Worm (Caenorhabditis elegans) whole organism, young adult: Measurements from ENCODE around the gene fbxa-85.
A peak's percentile ranks its signal among the peaks of the same experiment; 100 is the strongest.

Source experiments
- F23B12.7 ChIP-seq: sonication (generic microtip); optimal IDR thresholded peaks from 2 replicates; lab custom pipeline; 2017; ENCODE audit warnings: missing genetic modification characterization, mild to moderate bottlenecking, missing compliant biosample characterization, antibody characterized with exemption, moderate library complexity; ENCODE audit not compliant: insufficient read depth
- F37B4.10 ChIP-seq: fragments of 200-800 bp; sonication (Bioruptor generic); IDR thresholded peaks from 2 replicates; pipeline ENCODE4 v1.3.6; 2022; ENCODE audit warnings: missing genetic modification characterization, missing compliant biosample characterization
- K11D2.4 ChIP-seq: fragments of 200-800 bp; sonication (Bioruptor generic); IDR thresholded peaks from 2 replicates; pipeline ENCODE4 v1.3.6; 2022; ENCODE audit warnings: missing genetic modification reagents, missing genetic modification characterization, missing compliant biosample characterization
- T07F8.4 ChIP-seq: sonication (generic microtip); optimal IDR thresholded peaks from 2 replicates; lab custom pipeline; 2016; ENCODE audit warnings: mild to moderate bottlenecking, missing genetic modification characterization, moderate library complexity, missing compliant biosample characterization
- ama-1 ChIP-seq, 3 experiments: fragments of 150-350 bp in 1 of 3; sonication (generic microtip) in 2 of 3; optimal IDR thresholded peaks; 2 replicates each; lab custom pipeline; 2014 to 2018; ENCODE audit warnings: missing biosample characterization in 2 of 3, missing genetic modification characterization in 2 of 3, missing genetic modification reagents in 2 of 3
- aptf-2 ChIP-seq: fragments of 200-800 bp; sonication (Bioruptor generic); conservative IDR thresholded peaks from 2 replicates; pipeline ENCODE4 v1.3.6; 2022; ENCODE audit warnings: missing genetic modification reagents, missing genetic modification characterization, missing compliant biosample characterization
- athp-1 ChIP-seq: sonication (generic microtip); optimal IDR thresholded peaks from 2 replicates; lab custom pipeline; 2017; ENCODE audit warnings: mild to moderate bottlenecking, missing genetic modification characterization, missing compliant biosample characterization
- attf-6 ChIP-seq: fragments of 200-800 bp; sonication (Bioruptor generic); IDR thresholded peaks from 2 replicates; pipeline ENCODE4 v1.3.6; 2022; ENCODE audit warnings: missing genetic modification reagents, missing genetic modification characterization, missing compliant biosample characterization
- bed-1 ChIP-seq: fragments of 200-800 bp; sonication (Bioruptor generic); IDR thresholded peaks from 2 replicates; pipeline ENCODE4 v1.3.6; 2022; ENCODE audit warnings: missing genetic modification reagents, missing genetic modification characterization, missing compliant biosample characterization
- ceh-40 ChIP-seq: fragments of 200-800 bp; sonication (Bioruptor generic); IDR thresholded peaks from 2 replicates; pipeline ENCODE4 v1.3.6; 2022; ENCODE audit warnings: missing genetic modification characterization, missing compliant biosample characterization
- chd-7 ChIP-seq: sonication (generic microtip); optimal IDR thresholded peaks from 2 replicates; lab custom pipeline; 2016; ENCODE audit warnings: mild to moderate bottlenecking, missing genetic modification characterization, moderate library complexity, missing compliant biosample characterization
- hlh-26 ChIP-seq: fragments of 200-800 bp; sonication (Bioruptor generic); conservative IDR thresholded peaks from 2 replicates; pipeline ENCODE4 v1.3.6; 2022; ENCODE audit warnings: missing genetic modification reagents, missing genetic modification characterization, missing compliant biosample characterization
- lag-1 ChIP-seq: fragments of 200-800 bp; sonication (Bioruptor generic); IDR thresholded peaks from 2 replicates; pipeline ENCODE4 v1.3.6; 2022; ENCODE audit warnings: missing genetic modification reagents, missing genetic modification characterization, missing compliant biosample characterization
- lin-54 ChIP-seq: fragments of 200-800 bp; sonication (Bioruptor generic); optimal IDR thresholded peaks from 2 replicates; lab custom pipeline; 2018; ENCODE audit warnings: mild to moderate bottlenecking, missing genetic modification characterization, missing compliant biosample characterization
- lir-1 ChIP-seq: fragments of 200-800 bp; sonication (Bioruptor generic); conservative IDR thresholded peaks from 2 replicates; pipeline ENCODE4 v1.3.6; 2022; ENCODE audit warnings: missing genetic modification reagents, missing genetic modification characterization, missing compliant biosample characterization
- lsl-1 ChIP-seq: fragments of 200-800 bp; sonication (Bioruptor generic); optimal IDR thresholded peaks from 2 replicates; lab custom pipeline; 2018; ENCODE audit warnings: mild to moderate bottlenecking, missing genetic modification characterization, moderate library complexity, missing compliant biosample characterization
- madf-3 ChIP-seq: fragments of 200-800 bp; sonication (Bioruptor generic); IDR thresholded peaks from 2 replicates; pipeline ENCODE4 v1.3.6; 2022; ENCODE audit warnings: missing genetic modification reagents, missing genetic modification characterization, missing compliant biosample characterization
- madf-8 ChIP-seq: fragments of 200-800 bp; sonication (Bioruptor generic); conservative IDR thresholded peaks from 2 replicates; pipeline ENCODE4 v1.3.6; 2022; ENCODE audit warnings: missing genetic modification reagents, missing genetic modification characterization, missing compliant biosample characterization
- mes-4 ChIP-seq: sonication (generic microtip); optimal IDR thresholded peaks from 2 replicates; lab custom pipeline; 2016; ENCODE audit warnings: missing genotype, missing genetic modification characterization, missing compliant biosample characterization
- nfya-1 ChIP-seq: sonication (generic microtip); optimal IDR thresholded peaks from 2 replicates; lab custom pipeline; 2017; ENCODE audit warnings: antibody characterized with exemption, missing compliant biosample characterization, missing genetic modification characterization, borderline replicate concordance; ENCODE audit not compliant: insufficient read depth
- nfyb-1 ChIP-seq: fragments of 200-800 bp; sonication (Bioruptor generic); IDR thresholded peaks from 2 replicates; pipeline ENCODE4 v1.3.6; 2022; ENCODE audit warnings: missing genetic modification reagents, missing genetic modification characterization, missing compliant biosample characterization
- nhr-120 ChIP-seq: fragments of 200-800 bp; sonication (Bioruptor generic); IDR thresholded peaks from 2 replicates; pipeline ENCODE4 v1.3.6; 2022; ENCODE audit warnings: missing genetic modification characterization, missing compliant biosample characterization
- nhr-80 ChIP-seq: sonication (generic microtip); optimal IDR thresholded peaks from 2 replicates; lab custom pipeline; 2016; ENCODE audit warnings: missing genetic modification characterization, missing compliant biosample characterization
- pha-4 ChIP-seq: fragments of 150-350 bp; sonication (generic microtip); optimal IDR thresholded peaks from 2 replicates; lab custom pipeline; 2014; ENCODE audit warnings: missing biosample characterization, missing genetic modification reagents, missing genetic modification characterization
- repo-1 ChIP-seq: sonication (generic microtip); optimal IDR thresholded peaks from 2 replicates; lab custom pipeline; 2017; ENCODE audit warnings: mild to moderate bottlenecking, missing genetic modification characterization, missing compliant biosample characterization
- sea-2 ChIP-seq: fragments of 200-800 bp; sonication (Bioruptor generic); IDR thresholded peaks from 2 replicates; pipeline ENCODE4 v1.3.6; 2022; ENCODE audit warnings: missing genetic modification characterization, missing compliant biosample characterization
- snpc-1.3 ChIP-seq: sonication (generic microtip); optimal IDR thresholded peaks from 2 replicates; lab custom pipeline; 2017; ENCODE audit warnings: missing genetic modification characterization, mild to moderate bottlenecking, missing compliant biosample characterization, antibody characterized with exemption, moderate library complexity, missing genotype, missing genetic modification reagents; ENCODE audit not compliant: insufficient read depth
- snpc-4 ChIP-seq, 5 experiments: fragments of 150-350 bp in 1 of 5; sonication (generic microtip) in 4 of 5; optimal IDR thresholded peaks; 2 replicates each; lab custom pipeline; 2014 to 2018; ENCODE audit warnings: missing genetic modification characterization in 5 of 5, missing biosample characterization in 3 of 5, antibody characterized with exemption in 2 of 5, mild to moderate bottlenecking in 2 of 5, missing compliant biosample characterization in 2 of 5, missing genotype in 2 of 5, moderate library complexity in 2 of 5, missing genetic modification reagents in 1 of 5
- xnd-1 ChIP-seq: sonication (generic microtip); optimal IDR thresholded peaks from 2 replicates; lab custom pipeline; 2016; ENCODE audit warnings: missing genotype, missing genetic modification reagents, missing genetic modification characterization, missing compliant biosample characterization
- zfh-2 ChIP-seq: fragments of 200-800 bp; sonication (Bioruptor generic); conservative IDR thresholded peaks from 2 replicates; pipeline ENCODE4 v1.3.6; 2022; ENCODE audit warnings: missing genetic modification reagents, missing genetic modification characterization, missing compliant biosample characterization
- zim-3 ChIP-seq: sonication (generic microtip); optimal IDR thresholded peaks from 2 replicates; lab custom pipeline; 2017; ENCODE audit warnings: mild to moderate bottlenecking, missing genetic modification characterization, moderate library complexity, missing compliant biosample characterization
- ztf-28 ChIP-seq: fragments of 200-800 bp; sonication (Bioruptor generic); IDR thresholded peaks from 2 replicates; pipeline ENCODE4 v1.3.6; 2022; ENCODE audit warnings: missing genetic modification reagents, missing genetic modification characterization, missing compliant biosample characterization

The fbxa-85 gene

ce11 chrV:17232403-17232802 is 26.6 kb upstream of the fbxa-85 start:
- TF ChIP-seq nfyb-1, result no peak
- no peak for TF ChIP-seq lin-54 (GFP tag; lab: Kevin White, UChicago)
- TF ChIP-seq F23B12.7 (tag; lab: Kevin White, UChicago), result no peak
- no peak for TF ChIP-seq ztf-28 (GFP tag; lab: Robert Waterston, UW)
- no peak for TF ChIP-seq T07F8.4 (tag; lab: Kevin White, UChicago)
- no peak for TF ChIP-seq K11D2.4
- no peak for TF ChIP-seq nfya-1 (tag; lab: Kevin White, UChicago)
- no peak for TF ChIP-seq mes-4 (tag; lab: Kevin White, UChicago)
- TF ChIP-seq zim-3, result no peak

ce11 chrV:17236345-17236744 is 22.6 kb upstream of the fbxa-85 start, which contains the start of gene T19C9.10:
TSS of gene T19C9.10 (plus strand) at chrV:17236592.
- no peak for TF ChIP-seq lsl-1 (GFP tag; lab: Kevin White, UChicago)
- TF ChIP-seq nhr-120, result no peak
- TF ChIP-seq madf-3, result no peak
- no peak for TF ChIP-seq snpc-4 (GFP tag; optimal IDR thresholded peaks at IDR 0.05; lab: Kevin White, UChicago)
- TF ChIP-seq snpc-4 (tag; optimal IDR thresholded peaks at IDR 0.05; lab: Kevin White, UChicago), result no peak
- TF ChIP-seq ama-1 (optimal IDR thresholded peaks at IDR 0.05; lab: Kevin White, UChicago), result no peak
- TF ChIP-seq ama-1 (GFP tag; optimal IDR thresholded peaks at IDR 0.05; lab: Kevin White, UChicago), result no peak
- no peak for TF ChIP-seq ceh-40 (GFP tag; lab: Robert Waterston, UW)
- TF ChIP-seq lag-1 (GFP tag; lab: Robert Waterston, UW), result no peak
- TF ChIP-seq hlh-26 (GFP tag; lab: Robert Waterston, UW), result no peak
- no peak for TF ChIP-seq aptf-2 (GFP tag; lab: Robert Waterston, UW)
- no peak for TF ChIP-seq lir-1 (GFP tag; lab: Robert Waterston, UW)
- TF ChIP-seq madf-8, result no peak
- TF ChIP-seq repo-1, result no peak
- TF ChIP-seq bed-1 (GFP tag; lab: Robert Waterston, UW), result no peak
- TF ChIP-seq athp-1 (tag; lab: Kevin White, UChicago), result no peak
- no peak for TF ChIP-seq chd-7 (tag; lab: Kevin White, UChicago)
- no peak for TF ChIP-seq snpc-1.3 (tag; lab: Kevin White, UChicago)

DNA sequence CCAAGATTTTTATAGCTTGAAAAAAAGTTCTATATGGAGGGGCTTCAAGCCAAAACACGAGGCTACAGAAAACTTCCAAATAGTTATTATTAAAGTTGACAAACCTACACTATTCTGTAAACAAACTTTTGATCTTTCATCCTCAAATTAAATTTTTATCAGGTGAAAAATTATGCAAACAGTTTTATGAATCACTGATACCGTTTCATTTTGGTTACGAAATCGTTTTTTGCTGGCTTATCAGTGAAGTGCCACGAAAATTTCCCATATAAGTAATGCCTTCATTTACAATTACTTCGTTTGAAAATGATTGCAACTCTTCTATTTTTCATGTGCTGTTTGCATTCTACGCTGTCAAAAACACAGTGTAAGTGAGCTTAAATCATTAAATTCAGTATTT is 20.2 kb upstream of the fbxa-85 start, which contains the start of gene T19C9.8:
T19C9.8 (plus strand) TSS at position 299 of the 400 bp plus-strand sequence.
- TF ChIP-seq nhr-80 (tag; lab: Kevin White, UChicago) (peak; percentile 55), pha-4 (tag; lab: Kevin White, UChicago) (no peak)

ce11 chrV:17240579-17241277 is 18.2 kb upstream of the fbxa-85 start:
- no peak for TF ChIP-seq xnd-1 (tag; lab: Kevin White, UChicago)
- TF ChIP-seq zfh-2 (GFP tag; lab: Robert Waterston, UW), result peak; percentile 82
- no peak for TF ChIP-seq attf-6 (GFP tag; lab: Robert Waterston, UW)
- 0 out of 2 replicates have a peak, but pooled peaks have one; percentile 13 for TF ChIP-seq F37B4.10 (GFP tag; lab: Robert Waterston, UW)
- 0 out of 2 replicates have a peak, but pooled peaks have one; percentile 45 for TF ChIP-seq sea-2 (GFP tag; lab: Robert Waterston, UW)
